Fruit fly (Drosophila melanogaster): ENCODE results near the gene Adk1.

Gene Adk1

dm6 chr3R:12221366-12221916 lies 23.7 kb downstream of the Adk1 start, which contains the start of gene CG4860 (continued):
- TF ChIP-seq luna (GFP tag; optimal IDR thresholded peaks at IDR 0.05) = peak; percentile 70
- peak; percentile 75 for TF ChIP-seq crc (GFP tag; optimal IDR thresholded peaks at IDR 0.05)
- peak; percentile 71 for TF ChIP-seq CG15514 (GFP tag; optimal IDR thresholded peaks at IDR 0.05)
- peak; percentile 82 for TF ChIP-seq Aef1 (GFP tag; IDR thresholded peaks at IDR 0.05)
- TF ChIP-seq sug (tag; optimal IDR thresholded peaks at IDR 0.05) = peak; percentile 86
- TF ChIP-seq knrl (GFP tag; IDR thresholded peaks at IDR 0.05; ENCODE audit: partially characterized antibody) = no peak
- no peak for TF ChIP-seq Gsc (GFP tag; IDR thresholded peaks at IDR 0.05)
- peak; percentile 93 for TF ChIP-seq mam (GFP tag; optimal IDR thresholded peaks at IDR 0.05)
- no peak for TF ChIP-seq grn (GFP tag; optimal IDR thresholded peaks at IDR 0.05)
- peak; percentile 86 for TF ChIP-seq HHEX (GFP tag; optimal IDR thresholded peaks at IDR 0.05)
- TF ChIP-seq btn (GFP tag; optimal IDR thresholded peaks at IDR 0.05) = peak; percentile 61
- TF ChIP-seq CG32532 (GFP tag; IDR thresholded peaks at IDR 0.05) = peak; percentile 95
- peak; percentile 71; the same call in 1 of the 2 replicates for TF ChIP-seq danr (GFP tag; IDR thresholded peaks at IDR 0.05)
- TF ChIP-seq CG10366 (GFP tag; IDR thresholded peaks at IDR 0.05) = peak; percentile 89
- TF ChIP-seq NFAT (GFP tag; IDR thresholded peaks at IDR 0.05) = peak; percentile 92
- TF ChIP-seq CG8089 (GFP tag; optimal IDR thresholded peaks at IDR 0.05) = peak; percentile 64
- no peak for TF ChIP-seq eve (GFP tag; optimal IDR thresholded peaks at IDR 0.05)
- TF ChIP-seq CG11723 (GFP tag; optimal IDR thresholded peaks at IDR 0.05) = peak; percentile 57
- no peak for TF ChIP-seq Elba2 (GFP tag; optimal IDR thresholded peaks at IDR 0.05)
- peak; percentile 84 for TF ChIP-seq CG16863 (GFP tag; optimal IDR thresholded peaks at IDR 0.05)
- peak; percentile 80 for TF ChIP-seq CG17385 (GFP tag; optimal IDR thresholded peaks at IDR 0.05)
- peak; percentile 88 for TF ChIP-seq Drgx (GFP tag; IDR thresholded peaks at IDR 0.05)
- peak; percentile 79 for TF ChIP-seq esg (GFP tag; conservative IDR thresholded peaks at IDR 0.05)
- TF ChIP-seq NC2α (GFP tag; optimal IDR thresholded peaks at IDR 0.05) = peak; percentile 56
- peak in 1 of 2 experiments; percentile 61 for TF ChIP-seq crp (GFP tag; optimal IDR thresholded peaks at IDR 0.05)
- peak; percentile 85 for TF ChIP-seq lbe (GFP tag; optimal IDR thresholded peaks at IDR 0.05)
- TF ChIP-seq org-1 (GFP tag; optimal IDR thresholded peaks at IDR 0.05) = peak; percentile 80
- TF ChIP-seq bab2 (GFP tag; optimal IDR thresholded peaks at IDR 0.05) = peak; percentile 85
- no peak for TF ChIP-seq zen2 (GFP tag; IDR thresholded peaks at IDR 0.05; ENCODE audit: partially characterized antibody)
- peak; percentile 87 for TF ChIP-seq Antp (GFP tag; optimal IDR thresholded peaks at IDR 0.05)
- peak; percentile 80 for TF ChIP-seq CG1602 (GFP tag; optimal IDR thresholded peaks at IDR 0.05)
- peak; percentile 72 for TF ChIP-seq CG11085 (GFP tag; IDR thresholded peaks at IDR 0.05)
- peak; percentile 81 for TF ChIP-seq tin (GFP tag; optimal IDR thresholded peaks at IDR 0.05)
- TF ChIP-seq tll (GFP tag; optimal IDR thresholded peaks at IDR 0.05) = no peak
- peak; percentile 74 to 92 for TF ChIP-seq Hr51 (GFP tag; optimal IDR thresholded peaks at IDR 0.05)
- TF ChIP-seq CG17186 (GFP tag; optimal IDR thresholded peaks at IDR 0.05) = no peak
- TF ChIP-seq H15 (GFP tag; IDR thresholded peaks at IDR 0.05) = peak; percentile 84
- peak; percentile 79 for TF ChIP-seq CG9727 (GFP tag; optimal IDR thresholded peaks at IDR 0.05)
- TF ChIP-seq CG10565 (GFP tag; optimal IDR thresholded peaks at IDR 0.05) = peak; percentile 23
- TF ChIP-seq CG3847 (GFP tag; IDR thresholded peaks at IDR 0.05) = peak; percentile 88
- no peak for TF ChIP-seq oc (tag; optimal IDR thresholded peaks at IDR 0.05)
- peak; percentile 58; the same call in 1 of the 2 replicates for TF ChIP-seq GATAe (GFP tag; conservative IDR thresholded peaks at IDR 0.05)
- 0 out of 3 replicates have a peak, but pooled peaks have one; percentile 6 for TF ChIP-seq HLH4C (GFP tag; IDR thresholded peaks at IDR 0.05; ENCODE audit: partially characterized antibody)
- TF ChIP-seq cas (GFP tag; IDR thresholded peaks at IDR 0.05) = peak; percentile 81
- TF ChIP-seq Usf (GFP tag; optimal IDR thresholded peaks at IDR 0.05) = peak; percentile 25
- no peak for TF ChIP-seq tna (GFP tag; IDR thresholded peaks at IDR 0.05; ENCODE audit: partially characterized antibody)
- peak; percentile 62; the same call in 1 of the 2 replicates for TF ChIP-seq sens-2 (GFP tag; IDR thresholded peaks at IDR 0.05)
- peak; percentile 39; the same call in 1 of the 2 replicates for TF ChIP-seq Dref (GFP tag; IDR thresholded peaks at IDR 0.05)
- peak; percentile 55 for TF ChIP-seq CG34376 (GFP tag; optimal IDR thresholded peaks at IDR 0.05)
- peak; percentile 64 for TF ChIP-seq CG4854 (GFP tag; optimal IDR thresholded peaks at IDR 0.05)

Data from whole organism, embryonic.